Fruit fly (Drosophila melanogaster): ENCODE measurements around the gene Mst84B.

Mst84B gene

DNA sequence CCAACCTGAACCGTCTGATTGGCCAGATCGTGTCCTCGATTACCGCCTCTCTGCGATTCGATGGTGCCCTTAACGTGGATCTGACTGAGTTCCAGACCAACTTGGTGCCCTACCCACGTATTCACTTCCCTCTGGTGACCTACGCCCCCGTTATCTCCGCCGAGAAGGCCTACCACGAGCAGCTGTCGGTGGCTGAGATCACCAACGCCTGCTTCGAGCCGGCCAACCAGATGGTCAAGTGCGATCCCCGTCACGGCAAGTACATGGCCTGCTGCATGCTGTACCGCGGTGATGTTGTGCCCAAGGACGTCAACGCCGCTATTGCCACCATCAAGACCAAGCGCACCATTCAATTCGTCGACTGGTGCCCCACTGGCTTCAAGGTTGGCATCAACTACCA is 25.9 kb downstream of the Mst84B start (continued):
- TF ChIP-seq CG7963 (GFP tag; IDR thresholded peaks at IDR 0.05; ENCODE audit: partially characterized antibody) (no peak), sens (GFP tag) (peak; percentile 8), CG17361 (GFP tag; IDR thresholded peaks at IDR 0.05) (no peak), crp (GFP tag; optimal IDR thresholded peaks at IDR 0.05) (no peak), CG1647 (GFP tag; optimal IDR thresholded peaks at IDR 0.05) (no peak), CG6791 (GFP tag; IDR thresholded peaks at IDR 0.05; ENCODE audit: partially characterized antibody) (0 out of 3 replicates have a peak, but pooled peaks have one; percentile 13)

DNA sequence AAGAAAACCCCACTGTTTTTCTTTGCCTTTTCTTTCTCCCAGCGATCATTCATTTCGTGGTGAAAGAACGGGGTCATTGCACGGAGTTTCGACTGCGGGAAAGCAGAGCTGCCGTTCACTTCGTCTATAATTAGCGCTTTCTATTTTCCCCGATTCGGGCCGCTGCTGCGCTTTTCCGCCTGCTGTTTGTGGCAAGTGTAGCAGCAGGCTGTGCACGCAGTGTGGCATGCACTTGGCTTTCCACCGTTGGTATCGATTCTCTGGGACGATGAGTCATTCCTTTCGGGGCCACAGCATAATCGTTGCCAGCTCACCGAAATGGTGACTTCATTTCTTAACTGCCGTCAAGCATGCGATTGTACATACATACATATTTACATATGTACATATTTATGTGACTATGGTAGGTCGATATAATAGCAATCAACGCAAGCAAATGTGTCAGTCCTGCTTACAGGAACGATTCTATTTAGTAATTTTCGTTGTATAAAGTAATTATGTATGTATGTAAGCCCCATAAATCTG is 26.9 kb downstream of the Mst84B start:
- TF ChIP-seq Med (GFP tag) = peak; percentile 67
- no peak for TF ChIP-seq CG32767 (GFP tag; IDR thresholded peaks at IDR 0.05)
- TF ChIP-seq CG18262 (tag; optimal IDR thresholded peaks at IDR 0.05) = no peak
- TF ChIP-seq E2f1 (GFP tag; IDR thresholded peaks at IDR 0.05) = no peak
- TF ChIP-seq CG10147 (GFP tag; optimal IDR thresholded peaks at IDR 0.05) = no peak
- TF ChIP-seq CG9727 (GFP tag; optimal IDR thresholded peaks at IDR 0.05) = peak; percentile 11
- TF ChIP-seq CG11093 (GFP tag; IDR thresholded peaks at IDR 0.05) = no peak
- no peak for TF ChIP-seq TFAM (GFP tag; optimal IDR thresholded peaks at IDR 0.05)
- TF ChIP-seq CG4820 (GFP tag; optimal IDR thresholded peaks at IDR 0.05) = no peak
- TF ChIP-seq amos (GFP tag; IDR thresholded peaks at IDR 0.05; ENCODE audit: partially characterized antibody) = no peak
- no peak for TF ChIP-seq CG9437 (GFP tag; optimal IDR thresholded peaks at IDR 0.05)
- TF ChIP-seq CG11695 (GFP tag; IDR thresholded peaks at IDR 0.05) = no peak
- no peak for TF ChIP-seq CG6765 (GFP tag; optimal IDR thresholded peaks at IDR 0.05)
- no peak for TF ChIP-seq CG15269 (tag; optimal IDR thresholded peaks at IDR 0.05)
- no peak for TF ChIP-seq CG8765 (GFP tag; IDR thresholded peaks at IDR 0.05)
- TF ChIP-seq CG7271 (tag; optimal IDR thresholded peaks at IDR 0.05) = no peak
- no peak for TF ChIP-seq CG2202 (tag; optimal IDR thresholded peaks at IDR 0.05)
- TF ChIP-seq CG9932 (GFP tag; IDR thresholded peaks at IDR 0.05) = peak; percentile 34; the same call in 1 of the 2 replicates
- no peak for TF ChIP-seq Neu2 (GFP tag; optimal IDR thresholded peaks at IDR 0.05; ENCODE audit: borderline replicate concordance)
- no peak for TF ChIP-seq ham (GFP tag; IDR thresholded peaks at IDR 0.05)
- TF ChIP-seq CG18476 (GFP tag; optimal IDR thresholded peaks at IDR 0.05) = no peak
- no peak for TF ChIP-seq Rx (GFP tag; IDR thresholded peaks at IDR 0.05)
- TF ChIP-seq pros (GFP tag; optimal IDR thresholded peaks at IDR 0.05) = peak; percentile 79
- TF ChIP-seq Bgb (GFP tag; IDR thresholded peaks at IDR 0.05; ENCODE audit: partially characterized antibody) = 0 out of 2 replicates have a peak, but pooled peaks have one; percentile 22
- no peak for TF ChIP-seq aop (GFP tag; IDR thresholded peaks at IDR 0.05)
- no peak for TF ChIP-seq CG3281 (GFP tag; optimal IDR thresholded peaks at IDR 0.05)
- no peak for TF ChIP-seq CG7745 (tag; optimal IDR thresholded peaks at IDR 0.05)
- no peak for TF ChIP-seq Nf-YA (GFP tag; IDR thresholded peaks at IDR 0.05)
- peak in 1 of 2 experiments; percentile 22 for TF ChIP-seq Pdp1 (GFP tag; optimal IDR thresholded peaks at IDR 0.05)
- TF ChIP-seq CG2875 (GFP tag; optimal IDR thresholded peaks at IDR 0.05) = no peak
- TF ChIP-seq Sry-β (GFP tag; optimal IDR thresholded peaks at IDR 0.05) = no peak
- no peak for TF ChIP-seq Ravus (GFP tag; IDR thresholded peaks at IDR 0.05)
- TF ChIP-seq HHEX (GFP tag; optimal IDR thresholded peaks at IDR 0.05) = no peak
- no peak for TF ChIP-seq CG6854 (GFP tag; optimal IDR thresholded peaks at IDR 0.05)
- TF ChIP-seq gsb-n (tag; optimal IDR thresholded peaks at IDR 0.05) = no peak
- TF ChIP-seq Nf-YC (tag; optimal IDR thresholded peaks at IDR 0.05) = no peak
- no peak for TF ChIP-seq lab (GFP tag; optimal IDR thresholded peaks at IDR 0.05)
- TF ChIP-seq H2.0 (GFP tag; IDR thresholded peaks at IDR 0.05) = peak; percentile 5; the same call in 1 of the 2 replicates
- TF ChIP-seq CG17186 (GFP tag; optimal IDR thresholded peaks at IDR 0.05) = no peak
- no peak for TF ChIP-seq CG6683 (GFP tag; optimal IDR thresholded peaks at IDR 0.05)
- 0 out of 3 replicates have a peak, but pooled peaks have one; percentile 23 for TF ChIP-seq Dbx (GFP tag; IDR thresholded peaks at IDR 0.05)
- TF ChIP-seq Lim3 (GFP tag; IDR thresholded peaks at IDR 0.05) = no peak
- no peak for TF ChIP-seq C15 (GFP tag; IDR thresholded peaks at IDR 0.05)

All from whole organism, embryonic.